Fruit fly (Drosophila melanogaster) whole organism, adult: ENCODE data around the gene CG17636.

ENCODE experiments used
- CG12768 ChIP-seq: fragments of 200-800 bp; sonication (Bioruptor generic); optimal IDR thresholded peaks from 2 replicates; lab custom pipeline; 2017; ENCODE audit warnings: missing biosample characterization, missing genetic modification characterization, mild to moderate bottlenecking, moderate library complexity, missing genetic modification reagents
- CG14711 ChIP-seq: fragments of 200-800 bp; sonication (Bioruptor generic); optimal IDR thresholded peaks from 2 replicates; lab custom pipeline; 2018; ENCODE audit warnings: missing biosample characterization, mild to moderate bottlenecking, missing genetic modification characterization, moderate library complexity
- CG33017 ChIP-seq: fragments of 200-800 bp; sonication (Bioruptor generic); optimal IDR thresholded peaks from 2 replicates; lab custom pipeline; 2018; ENCODE audit warnings: missing biosample characterization, mild to moderate bottlenecking, missing genetic modification characterization, moderate library complexity
- CG5204 ChIP-seq: fragments of 200-800 bp; sonication (Bioruptor generic); optimal IDR thresholded peaks from 2 replicates; lab custom pipeline; 2016; ENCODE audit warnings: missing biosample characterization, missing genetic modification characterization
- Clk ChIP-seq: fragments of 200-800 bp; sonication (Bioruptor generic); optimal IDR thresholded peaks from 2 replicates; lab custom pipeline; 2017; ENCODE audit warnings: missing biosample characterization, missing genetic modification characterization
- Hr96 ChIP-seq: fragments of 200-800 bp; sonication (Bioruptor generic); optimal IDR thresholded peaks from 2 replicates; lab custom pipeline; 2016; ENCODE audit warnings: missing biosample characterization, missing genetic modification characterization
- bab1 ChIP-seq: fragments of 200-800 bp; sonication (Bioruptor generic); optimal IDR thresholded peaks from 3 replicates; lab custom pipeline; 2019; ENCODE audit warnings: missing biosample characterization, mild to moderate bottlenecking, missing genetic modification characterization, moderate library complexity
- cic ChIP-seq: fragments of 200-800 bp; sonication (Bioruptor generic); optimal IDR thresholded peaks from 2 replicates; lab custom pipeline; 2017; ENCODE audit warnings: missing biosample characterization, mild to moderate bottlenecking, missing genetic modification characterization, moderate library complexity
- kay ChIP-seq: fragments of 200-800 bp; sonication (Bioruptor generic); peaks from one replicate; lab custom pipeline; 2016; ENCODE audit warnings: missing biosample characterization, missing genetic modification characterization, borderline replicate concordance
- ovo ChIP-seq: fragments of 200-800 bp; sonication (Bioruptor generic); optimal IDR thresholded peaks from 2 replicates; lab custom pipeline; 2016; ENCODE audit warnings: missing biosample characterization, missing genetic modification characterization
- tj ChIP-seq: fragments of 200-800 bp; sonication (Bioruptor generic); optimal IDR thresholded peaks from 3 replicates; lab custom pipeline; 2017; ENCODE audit warnings: missing biosample characterization, mild to moderate bottlenecking, missing genetic modification characterization, moderate library complexity

dm6 chrX:123799-124198 is 2.7 kb downstream of the CG17636 start:
- TF ChIP-seq cic (GFP tag; lab: Kevin White, UChicago) (no peak), CG5204 (GFP tag; lab: Kevin White, UChicago) (no peak), CG33017 (no peak), tj (no peak), Clk (GFP tag; lab: Kevin White, UChicago) (no peak), ovo (GFP tag; lab: Kevin White, UChicago) (no peak), kay (GFP tag; lab: Kevin White, UChicago) (no peak), CG14711 (tag; lab: Kevin White, UChicago) (no peak), CG12768 (GFP tag; lab: Kevin White, UChicago) (no peak), bab1 (GFP tag; lab: Kevin White, UChicago) (no peak), Hr96 (GFP tag; lab: Kevin White, UChicago) (no peak)
